Worm (Caenorhabditis elegans) whole organism, L2 larva: ENCODE results near the gene rde-4.
A peak's percentile ranks its signal among the peaks of the same experiment; 100 is the strongest.

Experiments used
- R02D3.7 ChIP-seq: fragments of 150-350 bp; optimal IDR thresholded peaks from 2 replicates; lab custom pipeline; 2014; ENCODE audit warnings: missing biosample characterization, missing genetic modification characterization
- Y55F3AM.14 ChIP-seq: fragments of 200-800 bp; sonication (Bioruptor generic); optimal IDR thresholded peaks from 2 replicates; lab custom pipeline; 2018; ENCODE audit warnings: mild to moderate bottlenecking, missing genetic modification characterization, missing compliant biosample characterization
- ZK546.5 ChIP-seq: sonication (generic microtip); optimal IDR thresholded peaks from 2 replicates; lab custom pipeline; 2017; ENCODE audit warnings: missing biosample characterization, missing genetic modification characterization
- ama-1 ChIP-seq: fragments of 150-350 bp; optimal IDR thresholded peaks from 2 replicates; lab custom pipeline; 2018; ENCODE audit warnings: inconsistent platforms
- blmp-1 ChIP-seq: sonication (generic microtip); optimal IDR thresholded peaks from 2 replicates; lab custom pipeline; 2017; ENCODE audit warnings: missing genetic modification characterization, mild to moderate bottlenecking, missing compliant biosample characterization, antibody characterized with exemption, moderate library complexity; ENCODE audit not compliant: insufficient read depth
- ceh-16 ChIP-seq: fragments of 150-350 bp; optimal IDR thresholded peaks from 2 replicates; lab custom pipeline; 2014; ENCODE audit warnings: missing biosample characterization, missing genetic modification characterization
- ceh-82 ChIP-seq: fragments of 150-350 bp; optimal IDR thresholded peaks from 2 replicates; lab custom pipeline; 2014; ENCODE audit warnings: missing biosample characterization, missing genetic modification characterization
- dmd-4 ChIP-seq: sonication (generic microtip); optimal IDR thresholded peaks from 2 replicates; lab custom pipeline; 2017; ENCODE audit warnings: missing biosample characterization, missing genetic modification characterization
- elt-1 ChIP-seq: fragments of 150-350 bp; optimal IDR thresholded peaks from 2 replicates; lab custom pipeline; 2014; ENCODE audit warnings: missing biosample characterization, missing genetic modification characterization
- fos-1 ChIP-seq: fragments of 150-350 bp; optimal IDR thresholded peaks from 2 replicates; lab custom pipeline; 2014; ENCODE audit warnings: missing biosample characterization, missing genetic modification characterization
- gmeb-1 ChIP-seq: fragments of 150-350 bp; optimal IDR thresholded peaks from 2 replicates; lab custom pipeline; 2014; ENCODE audit warnings: missing biosample characterization, missing genetic modification characterization
- lin-11 ChIP-seq: fragments of 150-350 bp; sonication (generic microtip); optimal IDR thresholded peaks from 2 replicates; lab custom pipeline; 2014; ENCODE audit warnings: missing biosample characterization, missing genetic modification characterization, inconsistent platforms, mixed read lengths
- lin-13 ChIP-seq: fragments of 150-350 bp; optimal IDR thresholded peaks from 2 replicates; lab custom pipeline; 2014; ENCODE audit warnings: missing biosample characterization, missing genetic modification reagents, missing genetic modification characterization
- lin-39 ChIP-seq: fragments of 150-350 bp; optimal IDR thresholded peaks from 2 replicates; lab custom pipeline; 2014; ENCODE audit warnings: missing biosample characterization, missing genetic modification reagents, missing genetic modification characterization
- mdl-1 ChIP-seq, 2 experiments: fragments of 150-350 bp in 1 of 2; sonication (generic microtip) in 1 of 2; optimal IDR thresholded peaks; 2 replicates each; lab custom pipeline; 2017; ENCODE audit warnings: missing biosample characterization in 2 of 2, missing genetic modification characterization in 2 of 2
- nhr-10 ChIP-seq: sonication (generic microtip); optimal IDR thresholded peaks from 2 replicates; lab custom pipeline; 2017; ENCODE audit warnings: missing biosample characterization, missing genetic modification characterization
- nhr-11 ChIP-seq: fragments of 150-350 bp; optimal IDR thresholded peaks from 2 replicates; lab custom pipeline; 2014; ENCODE audit warnings: missing biosample characterization, missing genetic modification characterization
- nhr-12 ChIP-seq: fragments of 150-350 bp; optimal IDR thresholded peaks from 2 replicates; lab custom pipeline; 2014; ENCODE audit warnings: missing biosample characterization, missing genetic modification characterization
- nhr-129 ChIP-seq: fragments of 150-350 bp; optimal IDR thresholded peaks from 2 replicates; lab custom pipeline; 2014; ENCODE audit warnings: missing biosample characterization, missing genetic modification characterization
- nhr-21 ChIP-seq: fragments of 150-350 bp; optimal IDR thresholded peaks from 2 replicates; lab custom pipeline; 2014; ENCODE audit warnings: missing biosample characterization, missing genetic modification characterization
- nhr-237 ChIP-seq: fragments of 150-350 bp; optimal IDR thresholded peaks from 2 replicates; lab custom pipeline; 2014; ENCODE audit warnings: missing biosample characterization, missing genetic modification characterization
- nhr-25 ChIP-seq: fragments of 150-350 bp; sonication (generic microtip); optimal IDR thresholded peaks from 3 replicates; lab custom pipeline; 2014; ENCODE audit warnings: missing biosample characterization, missing genetic modification characterization
- nhr-77 ChIP-seq: fragments of 150-350 bp; optimal IDR thresholded peaks from 2 replicates; lab custom pipeline; 2014; ENCODE audit warnings: missing biosample characterization, missing genetic modification characterization
- peb-1 ChIP-seq: fragments of 150-350 bp; optimal IDR thresholded peaks from 2 replicates; lab custom pipeline; 2014; ENCODE audit warnings: missing biosample characterization, missing genetic modification characterization
- sma-3 ChIP-seq: sonication (generic microtip); optimal IDR thresholded peaks from 2 replicates; lab custom pipeline; 2016; ENCODE audit warnings: missing genetic modification reagents, missing genetic modification characterization, missing compliant biosample characterization
- sma-9 ChIP-seq, 2 experiments: fragments of 150-350 bp in 1 of 2; sonication (generic microtip) in 1 of 2; optimal IDR thresholded peaks; 2 replicates each; lab custom pipeline; 2014 to 2016; ENCODE audit warnings: missing genetic modification characterization in 2 of 2, mild to moderate bottlenecking in 1 of 2, missing biosample characterization in 1 of 2, missing compliant biosample characterization in 1 of 2, missing genetic modification reagents in 1 of 2, moderate library complexity in 1 of 2
- snpc-4 ChIP-seq: fragments of 150-350 bp; optimal IDR thresholded peaks from 2 replicates; lab custom pipeline; 2014; ENCODE audit warnings: missing biosample characterization, missing genetic modification characterization
- unc-39 ChIP-seq: fragments of 150-350 bp; optimal IDR thresholded peaks from 2 replicates; lab custom pipeline; 2014; ENCODE audit warnings: missing biosample characterization, missing genetic modification characterization
- zag-1 ChIP-seq: fragments of 150-350 bp; optimal IDR thresholded peaks from 2 replicates; lab custom pipeline; 2014; ENCODE audit warnings: missing biosample characterization, missing genetic modification characterization
- ztf-11 ChIP-seq: sonication (generic microtip); optimal IDR thresholded peaks from 2 replicates; lab custom pipeline; 2017; ENCODE audit warnings: missing biosample characterization, missing genetic modification characterization

Gene rde-4

ce11 chrIII:10244013-10244412 lies 25.6 kb upstream of the rde-4 start:
- no peak for TF ChIP-seq ZK546.5
- TF ChIP-seq zag-1 (tag; lab: Kevin White, UChicago) = no peak
- no peak for TF ChIP-seq ceh-16
- TF ChIP-seq ztf-11 (tag; lab: Kevin White, UChicago) = no peak
- no peak for TF ChIP-seq ama-1 (lab: Kevin White, UChicago)
- TF ChIP-seq blmp-1 = no peak
- no peak for TF ChIP-seq nhr-12 (tag; lab: Kevin White, UChicago)
- TF ChIP-seq snpc-4 (tag; lab: Kevin White, UChicago) = no peak
- TF ChIP-seq unc-39 (tag; lab: Kevin White, UChicago) = no peak
- no peak for TF ChIP-seq lin-13
- no peak for TF ChIP-seq nhr-25 (tag; lab: Kevin White, UChicago)
- no peak for TF ChIP-seq elt-1 (tag; lab: Kevin White, UChicago)
- no peak for TF ChIP-seq sma-9 (GFP tag; optimal IDR thresholded peaks at IDR 0.05; lab: Kevin White, UChicago)
- TF ChIP-seq sma-9 (tag; optimal IDR thresholded peaks at IDR 0.05; lab: Kevin White, UChicago) = no peak
- no peak for TF ChIP-seq nhr-11 (tag; lab: Kevin White, UChicago)
- TF ChIP-seq, all 48 proteins: peak for 0

- TF ChIP-seq nhr-11 (tag; lab: Kevin White, UChicago) (no peak), sma-3 (GFP tag; lab: Kevin White, UChicago) (no peak), nhr-12 (tag; lab: Kevin White, UChicago) (no peak), nhr-129 (tag; lab: Kevin White, UChicago) (peak; percentile 13), nhr-25 (tag; lab: Kevin White, UChicago) (no peak), peb-1 (tag; lab: Kevin White, UChicago) (no peak), dmd-4 (no peak)
Observed at ce11 chrIII:10241332-10241829, 22.9 kb upstream of the rde-4 start.

- no peak for TF ChIP-seq R02D3.7
- no peak for TF ChIP-seq peb-1 (tag; lab: Kevin White, UChicago)
- TF ChIP-seq nhr-10 (tag; lab: Kevin White, UChicago) = no peak
- TF ChIP-seq snpc-4 (tag; lab: Kevin White, UChicago) = no peak
- no peak for TF ChIP-seq nhr-129 (tag; lab: Kevin White, UChicago)
- no peak for TF ChIP-seq lin-39
- no peak for TF ChIP-seq lin-11 (tag; lab: Kevin White, UChicago)
- no peak for TF ChIP-seq nhr-25 (tag; lab: Kevin White, UChicago)
- no peak for TF ChIP-seq nhr-77 (tag; lab: Kevin White, UChicago)
- no peak for TF ChIP-seq Y55F3AM.14 (GFP tag; lab: Kevin White, UChicago)
- TF ChIP-seq nhr-237 (tag; lab: Kevin White, UChicago) = no peak
- TF ChIP-seq mdl-1 (tag; optimal IDR thresholded peaks at IDR 0.05; lab: Kevin White, UChicago) = no peak
- no peak for TF ChIP-seq fos-1 (tag; lab: Kevin White, UChicago)
- TF ChIP-seq nhr-11 (tag; lab: Kevin White, UChicago) = no peak
Observed at ce11 chrIII:10240073-10240472, 21.6 kb upstream of the rde-4 start.

ce11 chrIII:10238448-10239154 lies 20.2 kb upstream of the rde-4 start, which contains the start of gene Y70G10A.3:
Gene Y70G10A.3, plus strand, starts transcription at chrIII:10239104.
- TF ChIP-seq blmp-1 = peak; percentile 29
- no peak for TF ChIP-seq Y55F3AM.14 (GFP tag; lab: Kevin White, UChicago)

ce11 chrIII:10236291-10236871 lies 17.9 kb upstream of the rde-4 start:
- TF ChIP-seq fos-1 (tag; lab: Kevin White, UChicago) = peak; percentile 9
- TF ChIP-seq gmeb-1 (tag; lab: Kevin White, UChicago) = no peak
- TF ChIP-seq nhr-21 (tag; lab: Kevin White, UChicago) = peak; percentile 11

- TF ChIP-seq ceh-82 (no peak), R02D3.7 (no peak), lin-11 (tag; lab: Kevin White, UChicago) (no peak), sma-3 (GFP tag; lab: Kevin White, UChicago) (no peak)
Observed at ce11 chrIII:10233979-10234378, 15.5 kb upstream of the rde-4 start, which contains the start of gene paml-1. Gene paml-1, minus strand, starts transcription at chrIII:10234079.
